Fruit fly (Drosophila melanogaster) whole organism, prepupa: Measurements from ENCODE around the gene CG6333.

ENCODE experiments used
- Blimp-1 ChIP-seq: fragments of 200-800 bp; sonication (Bioruptor generic); optimal IDR thresholded peaks from 3 replicates; lab custom pipeline; 2017; ENCODE audit warnings: missing biosample characterization, missing genetic modification characterization, mild to moderate bottlenecking, moderate library complexity, missing genetic modification reagents
- CG10631 ChIP-seq: fragments of 200-800 bp; sonication (Bioruptor generic); optimal IDR thresholded peaks from 2 replicates; lab custom pipeline; 2016; ENCODE audit warnings: missing biosample characterization, missing genetic modification characterization
- CG10669 ChIP-seq: fragments of 200-800 bp; sonication (Bioruptor generic); optimal IDR thresholded peaks from 3 replicates; lab custom pipeline; 2018; ENCODE audit warnings: missing biosample characterization, mild to moderate bottlenecking, missing genetic modification characterization, moderate library complexity
- CG11294 ChIP-seq: fragments of 200-800 bp; sonication (Bioruptor generic); IDR thresholded peaks from 2 replicates; pipeline ENCODE4 v1.3.6; 2022; ENCODE audit warnings: missing biosample characterization, missing genetic modification characterization
- CG11762 ChIP-seq: fragments of 200-800 bp; sonication (Bioruptor generic); optimal IDR thresholded peaks from 3 replicates; lab custom pipeline; 2016; ENCODE audit warnings: missing biosample characterization, missing genetic modification characterization; ENCODE audit not compliant: insufficient read depth
- CG11902 ChIP-seq: fragments of 200-800 bp; sonication (Bioruptor generic); optimal IDR thresholded peaks from 3 replicates; lab custom pipeline; 2016; ENCODE audit warnings: missing biosample characterization, missing genetic modification characterization
- CG15336 ChIP-seq: fragments of 200-800 bp; sonication (Bioruptor generic); IDR thresholded peaks from 2 replicates; pipeline ENCODE4 v1.3.6; 2022; ENCODE audit warnings: missing biosample characterization, missing genetic modification characterization
- CG1621 ChIP-seq: fragments of 200-800 bp; sonication (Bioruptor generic); optimal IDR thresholded peaks from 3 replicates; lab custom pipeline; 2018; ENCODE audit warnings: missing biosample characterization, mild to moderate bottlenecking, missing genetic modification characterization
- CG3032 ChIP-seq: fragments of 200-800 bp; optimal IDR thresholded peaks from 2 replicates; lab custom pipeline; 2019; ENCODE audit warnings: missing biosample characterization, mild to moderate bottlenecking, missing genetic modification characterization, moderate library complexity
- CG31627 ChIP-seq: fragments of 200-800 bp; sonication (Bioruptor generic); optimal IDR thresholded peaks from 3 replicates; lab custom pipeline; 2016; ENCODE audit warnings: missing biosample characterization, missing genetic modification characterization
- CG32006 ChIP-seq: fragments of 200-800 bp; sonication (Bioruptor generic); optimal IDR thresholded peaks from 3 replicates; lab custom pipeline; 2017; ENCODE audit warnings: missing biosample characterization, mild to moderate bottlenecking, missing genetic modification characterization
- CG34406 ChIP-seq: fragments of 200-800 bp; sonication (Bioruptor generic); optimal IDR thresholded peaks from 3 replicates; lab custom pipeline; 2016; ENCODE audit warnings: missing biosample characterization, missing genetic modification characterization
- CG3919 ChIP-seq: fragments of 200-800 bp; sonication (Bioruptor generic); optimal IDR thresholded peaks from 3 replicates; lab custom pipeline; 2016; ENCODE audit warnings: missing biosample characterization, missing genetic modification characterization
- CG4318 ChIP-seq: fragments of 200-800 bp; sonication (Bioruptor generic); optimal IDR thresholded peaks from 3 replicates; lab custom pipeline; 2017; ENCODE audit warnings: missing biosample characterization, mild to moderate bottlenecking, missing genetic modification characterization
- CG6163 ChIP-seq: fragments of 200-800 bp; sonication (Bioruptor generic); IDR thresholded peaks from 3 replicates; pipeline ENCODE4 v1.3.6; 2022; ENCODE audit warnings: missing biosample characterization, missing genetic modification characterization
- CG6276 ChIP-seq: fragments of 200-800 bp; sonication (Bioruptor generic); optimal IDR thresholded peaks from 2 replicates; lab custom pipeline; 2017; ENCODE audit warnings: missing biosample characterization, mild to moderate bottlenecking, missing genetic modification characterization
- CG6792 ChIP-seq: fragments of 200-800 bp; sonication (Bioruptor generic); optimal IDR thresholded peaks from 3 replicates; lab custom pipeline; 2016; ENCODE audit warnings: missing biosample characterization, missing genetic modification characterization
- CG6854 ChIP-seq: fragments of 200-800 bp; sonication (Bioruptor generic); optimal IDR thresholded peaks from 2 replicates; lab custom pipeline; 2017; ENCODE audit warnings: missing biosample characterization, mild to moderate bottlenecking, missing genetic modification characterization
- CG8119 ChIP-seq: fragments of 200-800 bp; sonication (Bioruptor generic); IDR thresholded peaks from 3 replicates; pipeline ENCODE4 v1.3.6; 2022; ENCODE audit warnings: missing biosample characterization, missing genetic modification characterization
- CG8319 ChIP-seq: fragments of 200-800 bp; sonication (Bioruptor generic); optimal IDR thresholded peaks from 3 replicates; lab custom pipeline; 2016; ENCODE audit warnings: missing biosample characterization, missing genetic modification characterization
- CG8632 ChIP-seq: fragments of 200-800 bp; sonication (Bioruptor generic); optimal IDR thresholded peaks from 3 replicates; lab custom pipeline; 2016; ENCODE audit warnings: missing biosample characterization, missing genetic modification characterization
- Eip93F ChIP-seq: fragments of 200-800 bp; sonication (Bioruptor generic); optimal IDR thresholded peaks from 2 replicates; lab custom pipeline; 2016; ENCODE audit warnings: missing biosample characterization, mild to moderate bottlenecking, missing genetic modification characterization
- Ets21C ChIP-seq: fragments of 200-800 bp; sonication (Bioruptor generic); optimal IDR thresholded peaks from 3 replicates; lab custom pipeline; 2016; ENCODE audit warnings: missing biosample characterization, missing genetic modification characterization
- Ets96B ChIP-seq: fragments of 200-800 bp; optimal IDR thresholded peaks from 2 replicates; lab custom pipeline; 2019; ENCODE audit warnings: missing biosample characterization, mild to moderate bottlenecking, missing genetic modification characterization, moderate library complexity
- Hr39 ChIP-seq: fragments of 200-800 bp; sonication (Bioruptor generic); optimal IDR thresholded peaks from 2 replicates; lab custom pipeline; 2016; ENCODE audit warnings: missing biosample characterization, missing genetic modification characterization
- Hr4 ChIP-seq: fragments of 200-800 bp; sonication (Bioruptor generic); optimal IDR thresholded peaks from 3 replicates; lab custom pipeline; 2016; ENCODE audit warnings: missing biosample characterization, missing genetic modification characterization
- Met ChIP-seq: fragments of 200-800 bp; sonication (Bioruptor generic); optimal IDR thresholded peaks from 3 replicates; lab custom pipeline; 2016; ENCODE audit warnings: missing biosample characterization, missing genetic modification characterization
- OdsH ChIP-seq: fragments of 200-800 bp; sonication (Bioruptor generic); optimal IDR thresholded peaks from 3 replicates; lab custom pipeline; 2016; ENCODE audit warnings: missing biosample characterization, missing genetic modification characterization
- Smox ChIP-seq: fragments of 200-800 bp; sonication (Bioruptor generic); optimal IDR thresholded peaks from 3 replicates; lab custom pipeline; 2016; ENCODE audit warnings: missing biosample characterization, missing genetic modification characterization
- Sox102F ChIP-seq: fragments of 200-800 bp; sonication (Bioruptor generic); optimal IDR thresholded peaks from 2 replicates; lab custom pipeline; 2016; ENCODE audit warnings: missing biosample characterization, mild to moderate bottlenecking, missing genetic modification characterization
- Sox14 ChIP-seq: fragments of 200-800 bp; sonication (Bioruptor generic); optimal IDR thresholded peaks from 3 replicates; lab custom pipeline; 2016; ENCODE audit warnings: missing biosample characterization, missing genetic modification characterization
- Sox15 ChIP-seq: fragments of 200-800 bp; sonication (Bioruptor generic); optimal IDR thresholded peaks from 3 replicates; lab custom pipeline; 2016; ENCODE audit warnings: missing biosample characterization, missing genetic modification characterization
- achi ChIP-seq: fragments of 200-800 bp; sonication (Bioruptor generic); optimal IDR thresholded peaks from 3 replicates; lab custom pipeline; 2016; ENCODE audit warnings: missing biosample characterization, missing genetic modification characterization
- acj6 ChIP-seq: fragments of 200-800 bp; sonication (Bioruptor generic); optimal IDR thresholded peaks from 3 replicates; lab custom pipeline; 2016; ENCODE audit warnings: missing biosample characterization, missing genetic modification characterization
- cyc ChIP-seq: fragments of 200-800 bp; sonication (Bioruptor generic); optimal IDR thresholded peaks from 3 replicates; lab custom pipeline; 2016; ENCODE audit warnings: missing biosample characterization, missing genetic modification characterization
- dsx ChIP-seq: fragments of 200-800 bp; optimal IDR thresholded peaks from 3 replicates; lab custom pipeline; 2019; ENCODE audit warnings: missing biosample characterization, mild to moderate bottlenecking, missing genetic modification characterization, moderate library complexity; ENCODE audit not compliant: poor library complexity, severe bottlenecking
- eg ChIP-seq: fragments of 200-800 bp; sonication (Bioruptor generic); IDR thresholded peaks from 3 replicates; pipeline ENCODE4 v1.3.6; 2022; ENCODE audit warnings: missing biosample characterization, missing genetic modification characterization
- fkh ChIP-seq: fragments of 200-800 bp; sonication (Bioruptor generic); optimal IDR thresholded peaks from 3 replicates; lab custom pipeline; 2017; ENCODE audit warnings: missing biosample characterization, mild to moderate bottlenecking, missing genetic modification characterization, moderate library complexity
- lz ChIP-seq: fragments of 200-800 bp; sonication (Bioruptor generic); optimal IDR thresholded peaks from 3 replicates; lab custom pipeline; 2016; ENCODE audit warnings: missing biosample characterization, missing genetic modification characterization
- net ChIP-seq: fragments of 200-800 bp; sonication (Bioruptor generic); optimal IDR thresholded peaks from 3 replicates; lab custom pipeline; 2016; ENCODE audit warnings: missing biosample characterization, missing genetic modification characterization
- pdm3 ChIP-seq: fragments of 200-800 bp; sonication (Bioruptor generic); optimal IDR thresholded peaks from 3 replicates; lab custom pipeline; 2016; ENCODE audit warnings: missing biosample characterization, missing genetic modification characterization
- salr ChIP-seq, 2 experiments: fragments of 200-800 bp; sonication (Bioruptor generic); optimal IDR thresholded peaks; 3 replicates each; lab custom pipeline; 2016 to 2018; ENCODE audit warnings: missing biosample characterization in 2 of 2, missing genetic modification characterization in 2 of 2, mild to moderate bottlenecking in 1 of 2
- spab ChIP-seq: fragments of 200-800 bp; sonication (Bioruptor generic); optimal IDR thresholded peaks from 2 replicates; lab custom pipeline; 2017; ENCODE audit warnings: missing biosample characterization, mild to moderate bottlenecking, missing genetic modification characterization, missing genetic modification reagents
- ss ChIP-seq, 2 experiments: fragments of 200-800 bp; sonication (Bioruptor generic); optimal IDR thresholded peaks; 2 replicates in 1 of 2; 3 replicates in 1 of 2; lab custom pipeline; 2017 to 2018; ENCODE audit warnings: mild to moderate bottlenecking in 2 of 2, missing biosample characterization in 2 of 2, missing genetic modification characterization in 2 of 2, moderate library complexity in 1 of 2
- topi ChIP-seq: fragments of 200-800 bp; sonication (Bioruptor generic); optimal IDR thresholded peaks from 3 replicates; lab custom pipeline; 2016; ENCODE audit warnings: missing biosample characterization, missing genetic modification characterization

The CG6333 gene

DNA sequence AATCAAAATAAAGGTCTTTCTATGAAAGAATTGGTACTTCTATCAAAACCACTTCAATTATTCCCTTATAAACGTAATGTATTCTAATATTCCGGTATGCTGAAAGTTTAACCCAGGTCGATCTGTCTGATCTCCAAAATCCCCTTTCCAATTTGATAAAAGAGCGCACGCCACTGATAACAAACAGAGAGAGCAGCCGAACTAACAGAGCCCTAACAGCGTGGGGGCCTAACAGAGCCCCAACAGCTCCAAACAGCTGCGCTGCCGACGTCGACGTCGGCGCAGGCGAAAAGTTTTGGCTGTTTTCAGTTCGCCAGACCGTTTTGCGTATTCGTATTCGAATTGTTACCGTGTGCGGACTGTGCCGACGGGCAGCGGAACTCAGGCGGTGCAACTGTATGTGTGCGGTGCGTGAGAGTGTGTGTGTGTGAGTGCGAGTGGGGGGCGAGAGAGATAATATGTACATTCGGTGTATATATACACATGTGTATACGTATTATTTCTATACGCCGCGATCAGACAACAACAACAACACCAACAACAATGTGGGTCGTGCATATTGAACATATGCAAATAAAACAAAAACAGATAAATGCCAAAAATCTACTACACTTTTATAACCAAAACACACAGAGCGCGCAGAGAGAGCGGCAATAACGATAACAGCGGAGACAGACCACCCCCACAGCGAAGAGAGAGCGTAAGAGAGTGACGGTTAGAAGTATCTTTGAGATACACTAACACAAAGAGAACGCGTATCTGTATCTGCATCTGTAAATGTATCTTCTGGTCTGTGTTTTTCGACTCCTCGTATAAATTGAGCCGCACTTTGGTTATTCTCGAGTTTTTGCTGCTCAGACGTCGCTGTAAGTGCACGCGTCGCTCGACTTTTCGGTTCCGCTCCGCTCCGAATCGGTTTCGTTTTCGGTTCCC, 1.0 kb upstream of the CG6333 start, which contains the start of gene Oatp74D (continued):
- TF ChIP-seq CG11762 (no peak), dsx (peak; percentile 45), CG6163 (peak; percentile 64; the same call in 2 of the 3 replicates), eg (GFP tag; lab: Robert Waterston, UW) (peak; percentile 79), Sox102F (peak; percentile 71), Eip93F (GFP tag; lab: Kevin White, UChicago) (peak; percentile 83), ss (GFP tag; optimal IDR thresholded peaks at IDR 0.05; lab: Kevin White, UChicago) (peak; percentile 20 to 22), CG6792 (peak; percentile 46), OdsH (GFP tag; lab: Kevin White, UChicago) (peak; percentile 64), fkh (GFP tag; lab: Kevin White, UChicago) (peak; percentile 99), Ets96B (peak; percentile 36), CG8119 (GFP tag; lab: Robert Waterston, UW) (peak; percentile 78), spab (GFP tag; lab: Kevin White, UChicago) (no peak), CG10669 (GFP tag; lab: Kevin White, UChicago) (peak; percentile 30), CG31627 (GFP tag; lab: Kevin White, UChicago) (peak; percentile 72), CG4318 (GFP tag; lab: Kevin White, UChicago) (no peak)

DNA sequence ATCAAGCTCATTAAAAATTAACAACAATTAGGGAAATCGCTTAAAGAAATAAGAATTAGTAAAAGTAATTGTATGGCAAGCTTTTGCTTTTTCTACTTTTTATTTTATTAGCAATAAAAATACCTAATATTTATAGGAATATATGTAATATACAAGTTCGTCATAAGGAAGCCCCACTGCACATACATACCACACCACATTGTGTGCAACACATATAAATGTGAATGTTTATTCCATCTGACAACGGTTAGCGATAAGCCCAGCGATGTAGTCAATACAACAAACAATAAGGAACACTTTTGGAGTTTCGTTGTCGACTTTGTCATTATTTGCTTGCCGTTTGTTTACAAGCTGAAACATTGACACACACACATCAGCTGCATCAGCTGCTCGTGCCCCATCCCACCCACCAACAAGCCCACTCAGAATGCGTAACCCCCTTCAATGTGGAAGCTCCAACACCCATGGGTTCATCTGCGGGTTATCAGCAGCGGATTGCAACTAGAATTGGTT, 694 bp downstream of the CG6333 start:
- TF ChIP-seq CG32006 (GFP tag; lab: Kevin White, UChicago) (peak; percentile 66), Ets96B (peak; percentile 21), CG10669 (GFP tag; lab: Kevin White, UChicago) (peak; percentile 50), Blimp-1 (GFP tag; lab: Kevin White, UChicago) (peak; percentile 44), Sox15 (GFP tag; lab: Kevin White, UChicago) (no peak), ss (GFP tag; optimal IDR thresholded peaks at IDR 0.05; lab: Kevin White, UChicago) (peak in 1 of 2 experiments; percentile 80), salr (GFP tag; optimal IDR thresholded peaks at IDR 0.05; lab: Kevin White, UChicago) (peak; percentile 45 to 63), CG4318 (GFP tag; lab: Kevin White, UChicago) (peak; percentile 8), CG6792 (peak; percentile 63), CG31627 (GFP tag; lab: Kevin White, UChicago) (peak; percentile 43), CG34406 (peak; percentile 47), Eip93F (GFP tag; lab: Kevin White, UChicago) (peak; percentile 49), CG11294 (GFP tag; lab: Robert Waterston, UW) (no peak; the same call in none of the 2 replicates), CG6276 (GFP tag; lab: Kevin White, UChicago) (peak; percentile 50), acj6 (no peak), Met (GFP tag; lab: Kevin White, UChicago) (peak; percentile 70), CG8319 (GFP tag; lab: Kevin White, UChicago) (no peak), fkh (GFP tag; lab: Kevin White, UChicago) (peak; percentile 96), CG11902 (GFP tag; lab: Kevin White, UChicago) (no peak), CG11762 (peak; percentile 31), OdsH (GFP tag; lab: Kevin White, UChicago) (peak; percentile 47), CG8632 (GFP tag; lab: Kevin White, UChicago) (peak; percentile 69), cyc (GFP tag; lab: Kevin White, UChicago) (peak; percentile 45), Hr4 (GFP tag; lab: Kevin White, UChicago) (peak; percentile 62), CG3032 (tag; lab: Kevin White, UChicago) (peak; percentile 3), net (GFP tag; lab: Kevin White, UChicago) (peak; percentile 51), pdm3 (GFP tag; lab: Kevin White, UChicago) (peak; percentile 54), topi (GFP tag; lab: Kevin White, UChicago) (peak; percentile 53), Hr39 (GFP tag; lab: Kevin White, UChicago) (peak; percentile 34), achi (GFP tag; lab: Kevin White, UChicago) (peak; percentile 49), CG3919 (GFP tag; lab: Kevin White, UChicago) (peak; percentile 56), Ets21C (peak; percentile 2), CG6854 (GFP tag; lab: Kevin White, UChicago) (peak; percentile 84), dsx (peak; percentile 49), lz (peak; percentile 48), CG15336 (GFP tag; lab: Robert Waterston, UW) (peak; percentile 53; the same call in 1 of the 2 replicates), CG1621 (tag; lab: Kevin White, UChicago) (peak; percentile 62), CG10631 (GFP tag; lab: Kevin White, UChicago) (peak; percentile 23), Sox14 (GFP tag; lab: Kevin White, UChicago) (peak; percentile 40), spab (GFP tag; lab: Kevin White, UChicago) (no peak), Smox (GFP tag; lab: Kevin White, UChicago) (peak; percentile 66)
